Fruit fly (Drosophila melanogaster) whole organism, embryonic: ENCODE data around the gene SerRS-m.

ENCODE experiments used
- Abd-B ChIP-seq: fragments of 200-800 bp; sonication (Bioruptor generic); optimal IDR thresholded peaks from 2 replicates; lab custom pipeline; 2018; ENCODE audit warnings: missing biosample characterization, mild to moderate bottlenecking, missing genetic modification characterization, moderate library complexity
- CG10366 ChIP-seq: fragments of 200-800 bp; sonication (Bioruptor generic); IDR thresholded peaks from 2 replicates; pipeline ENCODE4 v1.3.6; 2022; ENCODE audit warnings: missing biosample characterization, missing genetic modification characterization
- CG10979 ChIP-seq: fragments of 200-800 bp; sonication (Bioruptor generic); optimal IDR thresholded peaks from 2 replicates; lab custom pipeline; 2018; ENCODE audit warnings: missing biosample characterization, mild to moderate bottlenecking, missing genetic modification characterization, moderate library complexity
- CG11247 ChIP-seq: fragments of 200-800 bp; sonication (Bioruptor generic); IDR thresholded peaks from 2 replicates; pipeline ENCODE4 v1.3.6; 2022; ENCODE audit warnings: missing biosample characterization, missing genetic modification characterization
- CG11456 ChIP-seq: fragments of 200-800 bp; sonication (Bioruptor generic); IDR thresholded peaks from 3 replicates; pipeline ENCODE4 v1.3.6; 2022; ENCODE audit warnings: missing biosample characterization, missing genetic modification characterization
- CG11560 ChIP-seq: fragments of 200-800 bp; sonication (Bioruptor generic); IDR thresholded peaks from 3 replicates; pipeline ENCODE4 v1.3.6; 2022; ENCODE audit warnings: missing biosample characterization, missing genetic modification characterization
- CG14050 ChIP-seq: fragments of 200-800 bp; sonication (Bioruptor generic); IDR thresholded peaks from 3 replicates; pipeline ENCODE4 v1.3.6; 2022; ENCODE audit warnings: missing biosample characterization, missing genetic modification characterization
- CG14710 ChIP-seq: fragments of 200-800 bp; sonication (Bioruptor generic); optimal IDR thresholded peaks from 3 replicates; lab custom pipeline; 2019; ENCODE audit warnings: missing biosample characterization, mild to moderate bottlenecking, missing genetic modification characterization, moderate library complexity
- CG15269 ChIP-seq: fragments of 200-800 bp; sonication (Bioruptor generic); optimal IDR thresholded peaks from 2 replicates; lab custom pipeline; 2018; ENCODE audit warnings: missing biosample characterization, mild to moderate bottlenecking, missing genetic modification characterization, moderate library complexity
- CG15696 ChIP-seq: fragments of 200-800 bp; sonication (Bioruptor generic); optimal IDR thresholded peaks from 2 replicates; lab custom pipeline; 2019; ENCODE audit warnings: missing biosample characterization, mild to moderate bottlenecking, missing genetic modification characterization, moderate library complexity
- CG1602 ChIP-seq: fragments of 200-800 bp; sonication (Bioruptor generic); optimal IDR thresholded peaks from 3 replicates; lab custom pipeline; 2016; ENCODE audit warnings: missing biosample characterization, missing genetic modification characterization
- CG17328 ChIP-seq: fragments of 200-800 bp; sonication (Bioruptor generic); IDR thresholded peaks from 2 replicates; pipeline ENCODE4 v1.3.6; 2022; ENCODE audit warnings: missing biosample characterization, missing genetic modification characterization
- CG17802 ChIP-seq: fragments of 200-800 bp; sonication (Bioruptor generic); optimal IDR thresholded peaks from 2 replicates; lab custom pipeline; 2018; ENCODE audit warnings: missing biosample characterization, mild to moderate bottlenecking, missing genetic modification characterization, moderate library complexity
- CG17829 ChIP-seq: fragments of 200-800 bp; optimal IDR thresholded peaks from 2 replicates; lab custom pipeline; 2019; ENCODE audit warnings: missing biosample characterization, mild to moderate bottlenecking, missing genetic modification characterization, moderate library complexity
- CG17912 ChIP-seq: fragments of 200-800 bp; sonication (Bioruptor generic); optimal IDR thresholded peaks from 2 replicates; lab custom pipeline; 2018; ENCODE audit warnings: missing biosample characterization, mild to moderate bottlenecking, missing genetic modification characterization
- CG18599 ChIP-seq: fragments of 200-800 bp; sonication (Bioruptor generic); optimal IDR thresholded peaks from 3 replicates; lab custom pipeline; 2017; ENCODE audit warnings: missing biosample characterization, missing genetic modification characterization, mild to moderate bottlenecking, moderate library complexity, missing genetic modification reagents
- CG30020 ChIP-seq: fragments of 200-800 bp; optimal IDR thresholded peaks from 2 replicates; lab custom pipeline; 2019; ENCODE audit warnings: missing biosample characterization, mild to moderate bottlenecking, missing genetic modification characterization, moderate library complexity
- CG30431 ChIP-seq: fragments of 200-800 bp; sonication (Bioruptor generic); optimal IDR thresholded peaks from 2 replicates; lab custom pipeline; 2017; ENCODE audit warnings: missing biosample characterization, missing genetic modification characterization
- CG31388 ChIP-seq: fragments of 200-800 bp; sonication (Bioruptor generic); optimal IDR thresholded peaks from 2 replicates; lab custom pipeline; 2016; ENCODE audit warnings: missing biosample characterization, missing genetic modification characterization
- CG32767 ChIP-seq: fragments of 200-800 bp; sonication (Bioruptor generic); IDR thresholded peaks from 2 replicates; pipeline ENCODE4 v1.3.6; 2022; ENCODE audit warnings: missing biosample characterization, missing genetic modification characterization
- CG3847 ChIP-seq: fragments of 200-800 bp; sonication (Bioruptor generic); IDR thresholded peaks from 2 replicates; pipeline ENCODE4 v1.3.6; 2022; ENCODE audit warnings: missing biosample characterization, missing genetic modification characterization
- CG4707 ChIP-seq: fragments of 200-800 bp; sonication (Bioruptor generic); optimal IDR thresholded peaks from 2 replicates; lab custom pipeline; 2018; ENCODE audit warnings: missing biosample characterization, mild to moderate bottlenecking, missing genetic modification characterization, moderate library complexity
- CG7786 ChIP-seq: fragments of 200-800 bp; sonication (Bioruptor generic); optimal IDR thresholded peaks from 2 replicates; lab custom pipeline; 2016; ENCODE audit warnings: missing biosample characterization, missing genetic modification characterization
- CG7963 ChIP-seq: fragments of 200-800 bp; sonication (Bioruptor generic); IDR thresholded peaks from 3 replicates; pipeline ENCODE4 v1.3.6; 2022; ENCODE audit warnings: missing biosample characterization, missing genetic modification characterization; ENCODE audit not compliant: partially characterized antibody
- CG9727 ChIP-seq: fragments of 200-800 bp; sonication (Bioruptor generic); optimal IDR thresholded peaks from 3 replicates; lab custom pipeline; 2017; ENCODE audit warnings: missing biosample characterization, mild to moderate bottlenecking, missing genetic modification characterization
- D19B ChIP-seq: fragments of 200-800 bp; sonication (Bioruptor generic); optimal IDR thresholded peaks from 2 replicates; lab custom pipeline; 2017; ENCODE audit warnings: missing biosample characterization, mild to moderate bottlenecking, missing genetic modification characterization
- Dip2 ChIP-seq: fragments of 200-800 bp; sonication (Bioruptor generic); IDR thresholded peaks from 2 replicates; pipeline ENCODE4 v1.3.6; 2022; ENCODE audit warnings: missing biosample characterization, missing genetic modification characterization
- Dip3 ChIP-seq: fragments of 200-800 bp; sonication (Bioruptor generic); optimal IDR thresholded peaks from 3 replicates; lab custom pipeline; 2016; ENCODE audit warnings: missing biosample characterization, missing genetic modification characterization
- Dp ChIP-seq: fragments of 200-800 bp; sonication (Bioruptor generic); optimal IDR thresholded peaks from 2 replicates; lab custom pipeline; 2018; ENCODE audit warnings: missing biosample characterization, mild to moderate bottlenecking, missing genetic modification characterization, moderate library complexity
- E2f1 ChIP-seq: fragments of 200-800 bp; sonication (Bioruptor generic); IDR thresholded peaks from 2 replicates; pipeline ENCODE4 v1.3.6; 2022; ENCODE audit warnings: missing biosample characterization, missing genetic modification characterization
- Hr3 ChIP-seq: fragments of 200-800 bp; sonication (Bioruptor generic); optimal IDR thresholded peaks from 3 replicates; lab custom pipeline; 2016; ENCODE audit warnings: missing biosample characterization, missing genetic modification characterization
- MTF-1 ChIP-seq: fragments of 200-800 bp; sonication (Bioruptor generic); optimal IDR thresholded peaks from 2 replicates; lab custom pipeline; 2018; ENCODE audit warnings: missing biosample characterization, mild to moderate bottlenecking, missing genetic modification characterization, borderline replicate concordance
- Mad ChIP-seq: fragments of 200-800 bp; sonication (Bioruptor generic); optimal IDR thresholded peaks from 2 replicates; lab custom pipeline; 2016; ENCODE audit warnings: missing biosample characterization, missing genetic modification characterization
- Poxn ChIP-seq: fragments of 200-800 bp; sonication (Bioruptor generic); IDR thresholded peaks from 2 replicates; pipeline ENCODE4 v1.3.6; 2022; ENCODE audit warnings: missing biosample characterization, missing genetic modification characterization
- Rfx ChIP-seq: fragments of 200-800 bp; sonication (Bioruptor generic); IDR thresholded peaks from 2 replicates; pipeline ENCODE4 v1.3.6; 2022; ENCODE audit warnings: missing biosample characterization, missing genetic modification characterization
- TFAM ChIP-seq: fragments of 200-800 bp; sonication (Bioruptor generic); optimal IDR thresholded peaks from 2 replicates; lab custom pipeline; 2017; ENCODE audit warnings: missing biosample characterization, missing genetic modification characterization, inconsistent platforms
- ara ChIP-seq: fragments of 200-800 bp; sonication (Bioruptor generic); IDR thresholded peaks from 2 replicates; pipeline ENCODE4 v1.3.6; 2022; ENCODE audit warnings: missing biosample characterization, missing genetic modification characterization
- caup ChIP-seq: fragments of 200-800 bp; sonication (Bioruptor generic); optimal IDR thresholded peaks from 3 replicates; lab custom pipeline; 2017; ENCODE audit warnings: missing biosample characterization, mild to moderate bottlenecking, missing genetic modification characterization, moderate library complexity; ENCODE audit not compliant: severe bottlenecking
- chm ChIP-seq: fragments of 200-800 bp; sonication (Bioruptor generic); IDR thresholded peaks from 2 replicates; pipeline ENCODE4 v1.3.6; 2022; ENCODE audit warnings: missing biosample characterization, missing genetic modification characterization
- dm ChIP-seq: fragments of 200-800 bp; sonication (Bioruptor generic); optimal IDR thresholded peaks from 3 replicates; lab custom pipeline; 2016; ENCODE audit warnings: missing biosample characterization, missing genetic modification characterization
- gcm ChIP-seq: fragments of 200-800 bp; sonication (Bioruptor generic); optimal IDR thresholded peaks from 2 replicates; lab custom pipeline; 2019; ENCODE audit warnings: missing biosample characterization, mild to moderate bottlenecking, missing genetic modification characterization, moderate library complexity
- knrl ChIP-seq: fragments of 200-800 bp; sonication (Bioruptor generic); IDR thresholded peaks from 3 replicates; pipeline ENCODE4 v1.3.6; 2022; ENCODE audit warnings: missing biosample characterization, missing genetic modification characterization; ENCODE audit not compliant: partially characterized antibody
- org-1 ChIP-seq: fragments of 200-800 bp; sonication (Bioruptor generic); optimal IDR thresholded peaks from 2 replicates; lab custom pipeline; 2017; ENCODE audit warnings: missing biosample characterization, missing genetic modification characterization
- pho ChIP-seq: fragments of 200-800 bp; sonication (Bioruptor generic); optimal IDR thresholded peaks from 2 replicates; lab custom pipeline; 2016; ENCODE audit warnings: missing biosample characterization, missing genetic modification characterization
- rib ChIP-seq: fragments of 200-800 bp; sonication (Bioruptor generic); IDR thresholded peaks from 2 replicates; pipeline ENCODE4 v1.3.6; 2022; ENCODE audit warnings: missing biosample characterization, missing genetic modification characterization
- slbo ChIP-seq: fragments of 200-800 bp; sonication (Bioruptor generic); IDR thresholded peaks from 2 replicates; pipeline ENCODE4 v1.3.6; 2022; ENCODE audit warnings: missing biosample characterization, missing genetic modification characterization
- slp2 ChIP-seq: fragments of 200-800 bp; sonication (Bioruptor generic); optimal IDR thresholded peaks from 2 replicates; lab custom pipeline; 2016; ENCODE audit warnings: missing biosample characterization, missing genetic modification characterization
- sr ChIP-seq: fragments of 200-800 bp; sonication (Bioruptor generic); IDR thresholded peaks from 3 replicates; pipeline ENCODE4 v1.3.6; 2022; ENCODE audit warnings: missing biosample characterization, missing genetic modification characterization
- vfl ChIP-seq: fragments of 200-800 bp; sonication (Bioruptor generic); optimal IDR thresholded peaks from 2 replicates; lab custom pipeline; 2016; ENCODE audit warnings: missing biosample characterization, missing genetic modification characterization

The SerRS-m gene

DNA sequence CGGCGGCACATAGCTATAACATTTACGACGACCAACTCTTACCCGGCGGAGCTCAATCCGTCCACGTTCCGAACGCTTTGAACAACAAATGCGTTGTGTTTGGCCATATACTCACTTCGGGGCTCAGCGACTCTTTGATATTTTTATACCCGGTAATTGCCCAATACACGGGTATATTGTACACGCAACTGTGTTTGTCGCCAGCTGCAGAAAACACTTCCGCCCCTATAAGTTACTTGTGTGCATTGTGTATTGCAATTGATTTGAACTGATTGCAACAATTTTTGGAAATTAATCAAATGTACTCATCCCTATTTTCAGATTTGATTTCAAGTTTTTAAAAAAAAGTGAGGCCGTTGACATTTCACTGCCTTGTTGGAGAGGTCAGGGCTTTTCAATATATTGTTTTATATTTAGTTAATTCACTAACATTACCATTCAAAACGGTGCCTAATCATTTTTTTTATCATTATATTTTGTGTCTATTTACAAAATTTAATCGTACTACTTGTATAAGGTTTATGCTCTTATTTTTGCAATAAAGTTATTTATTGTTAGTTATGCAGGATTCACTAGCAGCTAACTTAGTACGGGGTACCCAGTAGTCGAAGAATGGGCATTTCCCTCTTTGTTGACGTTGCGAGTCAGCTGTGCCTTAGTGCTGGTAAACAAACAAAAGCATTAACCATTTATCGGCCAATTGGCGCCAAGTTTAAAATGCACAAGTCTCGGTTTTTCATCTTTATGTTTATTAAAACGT, 2.6 kb downstream of the SerRS-m start, which contains the start of gene Nagk (continued):
- TF ChIP-seq Dip2 (no peak), CG17912 (GFP tag; lab: Kevin White, UChicago) (no peak), pho (GFP tag; lab: Kevin White, UChicago) (peak; percentile 83), slp2 (peak; percentile 46), CG1602 (peak; percentile 57), slbo (GFP tag; lab: Robert Waterston, UW) (peak; percentile 71), CG32767 (GFP tag; lab: Robert Waterston, UW) (peak; percentile 15; the same call in 1 of the 2 replicates), knrl (no peak; the same call in 2 of the 3 replicates), Poxn (no peak), CG4707 (GFP tag; lab: Kevin White, UChicago) (no peak), CG7963 (GFP tag; lab: Robert Waterston, UW) (no peak), Hr3 (GFP tag; lab: Kevin White, UChicago) (peak; percentile 77), MTF-1 (peak; percentile 40), CG14710 (tag; lab: Kevin White, UChicago) (peak; percentile 60), CG17328 (GFP tag; lab: Robert Waterston, UW) (peak; percentile 56), Dip3 (GFP tag; lab: Kevin White, UChicago) (peak; percentile 58), Rfx (peak; percentile 44), D19B (peak; percentile 96), CG10979 (tag; lab: Kevin White, UChicago) (peak; percentile 59), CG30431 (GFP tag; lab: Kevin White, UChicago) (peak; percentile 1), CG10366 (GFP tag; lab: Robert Waterston, UW) (peak; percentile 29; the same call in 1 of the 2 replicates), CG17802 (tag; lab: Kevin White, UChicago) (peak; percentile 7), CG30020 (peak; percentile 4), CG14050 (GFP tag; lab: Robert Waterston, UW) (no peak), Abd-B (GFP tag; lab: Kevin White, UChicago) (no peak), CG11456 (GFP tag; lab: Robert Waterston, UW) (peak; percentile 61; the same call in 2 of the 3 replicates), CG11560 (tag; lab: Robert Waterston, UW) (no peak), CG17829 (tag; lab: Kevin White, UChicago) (peak; percentile 39), CG7786 (GFP tag; lab: Kevin White, UChicago) (peak; percentile 4), gcm (GFP tag; lab: Kevin White, UChicago) (peak; percentile 92), ara (GFP tag; lab: Robert Waterston, UW) (no peak), caup (GFP tag; lab: Kevin White, UChicago) (peak; percentile 34), rib (GFP tag; lab: Robert Waterston, UW) (0 out of 2 replicates have a peak, but pooled peaks have one; percentile 22), CG11247 (GFP tag; lab: Robert Waterston, UW) (0 out of 2 replicates have a peak, but pooled peaks have one; percentile 5), CG15696 (tag; lab: Kevin White, UChicago) (no peak), Mad (GFP tag; lab: Kevin White, UChicago) (peak; percentile 36), CG18599 (GFP tag; lab: Kevin White, UChicago) (peak; percentile 65), E2f1 (GFP tag; lab: Robert Waterston, UW) (0 out of 2 replicates have a peak, but pooled peaks have one; percentile 35), Dp (GFP tag; lab: Kevin White, UChicago) (peak; percentile 84), CG3847 (GFP tag; lab: Robert Waterston, UW) (peak; percentile 22), dm (GFP tag; lab: Kevin White, UChicago) (peak; percentile 38), vfl (GFP tag; lab: Kevin White, UChicago) (peak; percentile 33), CG9727 (GFP tag; lab: Kevin White, UChicago) (peak; percentile 84), chm (GFP tag; lab: Robert Waterston, UW) (peak; percentile 19; the same call in 1 of the 2 replicates), CG15269 (tag; lab: Kevin White, UChicago) (peak; percentile 60), sr (GFP tag; lab: Robert Waterston, UW) (peak; percentile 24; the same call in 1 of the 3 replicates), org-1 (GFP tag; lab: Kevin White, UChicago) (peak; percentile 27), CG31388 (GFP tag; lab: Kevin White, UChicago) (peak; percentile 57), TFAM (GFP tag; lab: Kevin White, UChicago) (no peak)
